Worm (Caenorhabditis elegans): ENCODE data around the gene srd-28.
"Not testable (repeated sequence)": the region's sequence is repeated elsewhere in the genome, so short reads cannot be mapped to it uniquely, and the experiment has no call there.

ce11 chrV:15215175-15215574 lies 35.2 kb upstream of the srd-28 start, which contains the start of gene sri-26:
- TF ChIP-seq ceh-36 (tag; optimal IDR thresholded peaks at IDR 0.05); tra-4 (tag; optimal IDR thresholded peaks at IDR 0.05); flt-1 (GFP tag; IDR thresholded peaks at IDR 0.05); ama-1 (optimal IDR thresholded peaks at IDR 0.05); tbx-11 (GFP tag; IDR thresholded peaks at IDR 0.05); sea-1 (GFP tag; conservative IDR thresholded peaks at IDR 0.05); aly-1 (tag; optimal IDR thresholded peaks at IDR 0.05): not testable (repeated sequence)

Data from whole organism, early embryonic.